Worm (Caenorhabditis elegans): Measurements from ENCODE around the gene ooc-5.
A peak's percentile ranks its signal among the peaks of the same experiment; 100 is the strongest.

The ooc-5 gene

ce11 chrII:8969251-8970183 lies 23.4 kb upstream of the ooc-5 start, which contains the start of the genes szy-20 and C18E9.5:
szy-20 (minus strand) TSS chrII:8969333.
C18E9.5 (plus strand) TSS chrII:8969980.
- TF ChIP-seq zip-11 (GFP tag; IDR thresholded peaks at IDR 0.05): no peak
- TF ChIP-seq daf-16 (GFP tag; optimal IDR thresholded peaks at IDR 0.05): peak in 1 of 2 experiments; percentile 58
- peak; percentile 11 for TF ChIP-seq daf-16 (tag; optimal IDR thresholded peaks at IDR 0.05)
- TF ChIP-seq fkh-10 (GFP tag; optimal IDR thresholded peaks at IDR 0.05): peak; percentile 52
- TF ChIP-seq madf-9 (GFP tag; conservative IDR thresholded peaks at IDR 0.05): 0 out of 2 replicates have a peak, but pooled peaks have one; percentile 14
- no peak for TF ChIP-seq ceh-28 (tag; optimal IDR thresholded peaks at IDR 0.05)
- no peak for TF ChIP-seq aly-2 (tag; optimal IDR thresholded peaks at IDR 0.05)
- peak; percentile 48; the same call in 1 of the 2 replicates for TF ChIP-seq ceh-20 (GFP tag; IDR thresholded peaks at IDR 0.05)
- no peak for TF ChIP-seq ceh-32 (tag; optimal IDR thresholded peaks at IDR 0.05; ENCODE audit: poor library complexity)
- no peak for TF ChIP-seq egl-27 (tag; optimal IDR thresholded peaks at IDR 0.05)
- TF ChIP-seq nhr-6 (tag; optimal IDR thresholded peaks at IDR 0.05): peak; percentile 46
- TF ChIP-seq vab-7 (GFP tag; IDR thresholded peaks at IDR 0.05): 0 out of 2 replicates have a peak, but pooled peaks have one; percentile 13
- no peak for TF ChIP-seq F26F4.8 (GFP tag; conservative IDR thresholded peaks at IDR 0.05)
- TF ChIP-seq lim-7 (GFP tag; IDR thresholded peaks at IDR 0.05): no peak
- TF ChIP-seq lin-15B (tag; optimal IDR thresholded peaks at IDR 0.05): no peak
- TF ChIP-seq dpl-1 (GFP tag; optimal IDR thresholded peaks at IDR 0.05): peak; percentile 96
- peak; percentile 40; the same call in 1 of the 2 replicates for TF ChIP-seq set-16 (GFP tag; IDR thresholded peaks at IDR 0.05)
- peak in 1 of 2 experiments; percentile 68 for TF ChIP-seq unc-62 (GFP tag; optimal IDR thresholded peaks at IDR 0.05 in 1 of 2)
- TF ChIP-seq unc-62 (tag; optimal IDR thresholded peaks at IDR 0.05): no peak
- TF ChIP-seq nhr-28 (tag; optimal IDR thresholded peaks at IDR 0.05): peak; percentile 20
- no peak for TF ChIP-seq daf-12 (tag; optimal IDR thresholded peaks at IDR 0.05)
- peak; percentile 65 for TF ChIP-seq F37D6.2 (tag; optimal IDR thresholded peaks at IDR 0.05)
- TF ChIP-seq Y75B8A.6 (GFP tag; IDR thresholded peaks at IDR 0.05): no peak
- peak; percentile 43 for TF ChIP-seq nhr-77 (tag; optimal IDR thresholded peaks at IDR 0.05)
- peak; percentile 75 for TF ChIP-seq mes-2 (tag; optimal IDR thresholded peaks at IDR 0.05; ENCODE audit: poor library complexity, severe bottlenecking)
- TF ChIP-seq mdl-1 (tag; optimal IDR thresholded peaks at IDR 0.05): peak in 1 of 2 experiments; percentile 57
- TF ChIP-seq ces-1 (GFP tag; optimal IDR thresholded peaks at IDR 0.05): no peak
- TF ChIP-seq ZK337.2 (GFP tag; IDR thresholded peaks at IDR 0.05): no peak
- peak; percentile 41 for TF ChIP-seq nhr-11 (tag; optimal IDR thresholded peaks at IDR 0.05)
- TF ChIP-seq saeg-2 (GFP tag; IDR thresholded peaks at IDR 0.05): 0 out of 2 replicates have a peak, but pooled peaks have one; percentile 34
- TF ChIP-seq pha-4 (GFP tag; IDR thresholded peaks at IDR 0.05): peak; percentile 61
- TF ChIP-seq pha-4 (tag; optimal IDR thresholded peaks at IDR 0.05): no peak
- peak; percentile 68 for TF ChIP-seq egl-43 (GFP tag; IDR thresholded peaks at IDR 0.05)
- no peak for TF ChIP-seq daf-8 (GFP tag; IDR thresholded peaks at IDR 0.05)
- peak; percentile 56; the same call in 1 of the 2 replicates for TF ChIP-seq arid-1 (GFP tag; conservative IDR thresholded peaks at IDR 0.05)
- TF ChIP-seq nhr-42 (GFP tag; IDR thresholded peaks at IDR 0.05): peak; percentile 52; the same call in 1 of the 2 replicates
- TF ChIP-seq dve-1 (tag; optimal IDR thresholded peaks at IDR 0.05; ENCODE audit: insufficient read depth): peak; percentile 60
- TF ChIP-seq hif-1 (tag; optimal IDR thresholded peaks at IDR 0.05): peak in 1 of 2 experiments; percentile 60
- no peak for TF ChIP-seq duxl-1 (tag; optimal IDR thresholded peaks at IDR 0.05; ENCODE audit: poor library complexity)
- TF ChIP-seq hlh-30 (tag; optimal IDR thresholded peaks at IDR 0.05; ENCODE audit: insufficient read depth): peak; percentile 75
- peak; percentile 47 for TF ChIP-seq nhr-102 (tag; optimal IDR thresholded peaks at IDR 0.05)
- TF ChIP-seq dmd-6 (GFP tag; IDR thresholded peaks at IDR 0.05): peak; percentile 65
- peak; percentile 70 for TF ChIP-seq hmg-1.1 (GFP tag; IDR thresholded peaks at IDR 0.05)
- TF ChIP-seq hlh-11 (tag; optimal IDR thresholded peaks at IDR 0.05): peak; percentile 48
- no peak for TF ChIP-seq ama-1 (optimal IDR thresholded peaks at IDR 0.05)
- peak; percentile 9 to 92 for TF ChIP-seq lsy-2 (tag; optimal IDR thresholded peaks at IDR 0.05)
- TF ChIP-seq tra-1 (GFP tag; IDR thresholded peaks at IDR 0.05): no peak
- peak; percentile 32 for TF ChIP-seq F49E8.2 (tag; optimal IDR thresholded peaks at IDR 0.05; ENCODE audit: borderline replicate concordance)
